Worm (Caenorhabditis elegans): ENCODE data around the gene nhl-1.
A peak's percentile ranks its signal among the peaks of the same experiment; 100 is the strongest.

Gene nhl-1

DNA sequence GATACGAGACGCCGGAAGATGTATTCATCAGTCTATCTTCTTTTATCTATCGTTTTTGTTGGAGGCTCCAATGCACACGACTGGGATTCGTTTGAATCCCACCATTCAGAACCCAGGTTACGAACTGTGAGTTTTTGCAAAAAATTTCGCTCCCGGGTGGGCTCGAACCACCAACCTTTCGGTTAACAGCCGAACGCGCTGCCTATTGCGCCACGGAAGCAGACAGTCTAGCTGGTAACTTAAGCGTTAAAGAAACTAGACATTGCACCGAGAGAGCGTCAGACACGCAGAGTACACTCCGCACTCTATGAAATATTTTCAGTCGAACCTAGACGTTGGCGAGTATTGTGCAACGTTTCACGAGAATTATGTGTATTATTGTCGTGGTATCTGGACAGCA lies 49.6 kb downstream of the nhl-1 start (continued):
- TF ChIP-seq unc-30 (tag; optimal IDR thresholded peaks at IDR 0.05): no peak
- no peak for TF ChIP-seq mdl-1 (tag; optimal IDR thresholded peaks at IDR 0.05)
- TF ChIP-seq snu-23 (GFP tag; optimal IDR thresholded peaks at IDR 0.05): peak; percentile 62
- no peak for TF ChIP-seq fos-1 (tag; optimal IDR thresholded peaks at IDR 0.05)
- TF ChIP-seq jun-1 (tag; optimal IDR thresholded peaks at IDR 0.05): peak; percentile 26
- no peak for TF ChIP-seq nhr-237 (tag; optimal IDR thresholded peaks at IDR 0.05)
- no peak for TF ChIP-seq lin-39 (tag; optimal IDR thresholded peaks at IDR 0.05)
- TF ChIP-seq efl-1 (optimal IDR thresholded peaks at IDR 0.05): peak; percentile 31 to 50
- TF ChIP-seq efl-1 (GFP tag; optimal IDR thresholded peaks at IDR 0.05 in 1 of 2): peak; percentile 12 to 94
- no peak for TF ChIP-seq unc-86 (tag; optimal IDR thresholded peaks at IDR 0.05)
- TF ChIP-seq fkh-4 (tag; optimal IDR thresholded peaks at IDR 0.05; ENCODE audit: borderline replicate concordance): no peak
- TF ChIP-seq sox-4 (tag; optimal IDR thresholded peaks at IDR 0.05): no peak
- no peak for TF ChIP-seq dsc-1 (tag; optimal IDR thresholded peaks at IDR 0.05)
- no peak for TF ChIP-seq ceh-88 (GFP tag; IDR thresholded peaks at IDR 0.05)
- no peak for TF ChIP-seq ceh-90 (tag; optimal IDR thresholded peaks at IDR 0.05)
- no peak for TF ChIP-seq pag-3 (tag; optimal IDR thresholded peaks at IDR 0.05; ENCODE audit: borderline replicate concordance, insufficient read depth)
- TF ChIP-seq lin-15B (tag; optimal IDR thresholded peaks at IDR 0.05): no peak
- no peak for TF ChIP-seq elt-2 (tag; optimal IDR thresholded peaks at IDR 0.05)
- TF ChIP-seq aly-2 (tag; optimal IDR thresholded peaks at IDR 0.05): no peak
- peak; percentile 62 for TF ChIP-seq rnt-1 (tag; optimal IDR thresholded peaks at IDR 0.05)
- no peak for TF ChIP-seq pax-3 (tag; optimal IDR thresholded peaks at IDR 0.05)
- TF ChIP-seq ama-1 (optimal IDR thresholded peaks at IDR 0.05): no peak
- TF ChIP-seq ztf-11 (tag; optimal IDR thresholded peaks at IDR 0.05): no peak
- no peak for TF ChIP-seq sup-37 (GFP tag; optimal IDR thresholded peaks at IDR 0.05)
- TF ChIP-seq unc-62 (GFP tag; optimal IDR thresholded peaks at IDR 0.05): no peak
- TF ChIP-seq nhr-71 (tag; optimal IDR thresholded peaks at IDR 0.05): no peak
- no peak for TF ChIP-seq ces-1 (GFP tag; optimal IDR thresholded peaks at IDR 0.05)
- no peak for TF ChIP-seq skn-1 (tag; optimal IDR thresholded peaks at IDR 0.05)
- peak; percentile 43; the same call in 1 of the 2 replicates for TF ChIP-seq grh-1 (GFP tag; IDR thresholded peaks at IDR 0.05)
- peak; percentile 8 for TF ChIP-seq nhr-77 (tag; optimal IDR thresholded peaks at IDR 0.05)
- no peak for TF ChIP-seq unc-98 (GFP tag; IDR thresholded peaks at IDR 0.05)
- TF ChIP-seq vab-15 (tag; optimal IDR thresholded peaks at IDR 0.05): no peak
- no peak for TF ChIP-seq tbx-2 (tag; optimal IDR thresholded peaks at IDR 0.05)
- TF ChIP-seq swsn-7 (tag; optimal IDR thresholded peaks at IDR 0.05): no peak
- TF ChIP-seq lin-13 (GFP tag; optimal IDR thresholded peaks at IDR 0.05): no peak
- no peak for TF ChIP-seq aha-1 (tag; optimal IDR thresholded peaks at IDR 0.05)
- TF ChIP-seq lin-35 (GFP tag; optimal IDR thresholded peaks at IDR 0.05): peak in 1 of 2 experiments; percentile 76
- no peak for TF ChIP-seq hpl-2 (GFP tag; optimal IDR thresholded peaks at IDR 0.05)
- no peak for TF ChIP-seq nhr-47 (tag; optimal IDR thresholded peaks at IDR 0.05)
- peak; percentile 66 for TF ChIP-seq nhr-19 (GFP tag; conservative IDR thresholded peaks at IDR 0.05)
- no peak for TF ChIP-seq nhr-76 (tag; optimal IDR thresholded peaks at IDR 0.05)
- TF ChIP-seq pqm-1 (tag; optimal IDR thresholded peaks at IDR 0.05): no peak
- peak; percentile 18 for TF ChIP-seq xbp-1 (tag; optimal IDR thresholded peaks at IDR 0.05)
- no peak for TF ChIP-seq blmp-1 (tag; optimal IDR thresholded peaks at IDR 0.05)
- no peak for TF ChIP-seq fkh-10 (GFP tag; optimal IDR thresholded peaks at IDR 0.05)
- no peak for TF ChIP-seq Y116A8C.19 (tag; optimal IDR thresholded peaks at IDR 0.05; ENCODE audit: borderline replicate concordance)
- TF ChIP-seq dpl-1 (GFP tag; optimal IDR thresholded peaks at IDR 0.05): peak; percentile 4 to 40 (median 30)
- TF ChIP-seq mef-2 (tag; optimal IDR thresholded peaks at IDR 0.05): no peak
- no peak for TF ChIP-seq tlp-1 (tag; optimal IDR thresholded peaks at IDR 0.05)
- no peak for TF ChIP-seq ceh-63 (GFP tag; optimal IDR thresholded peaks at IDR 0.05)
- TF ChIP-seq lir-3 (tag; optimal IDR thresholded peaks at IDR 0.05; ENCODE audit: poor library complexity): no peak

All from whole organism, L1 larva.